Worm (Caenorhabditis elegans): ENCODE measurements around the gene vps-32.1.

DNA sequence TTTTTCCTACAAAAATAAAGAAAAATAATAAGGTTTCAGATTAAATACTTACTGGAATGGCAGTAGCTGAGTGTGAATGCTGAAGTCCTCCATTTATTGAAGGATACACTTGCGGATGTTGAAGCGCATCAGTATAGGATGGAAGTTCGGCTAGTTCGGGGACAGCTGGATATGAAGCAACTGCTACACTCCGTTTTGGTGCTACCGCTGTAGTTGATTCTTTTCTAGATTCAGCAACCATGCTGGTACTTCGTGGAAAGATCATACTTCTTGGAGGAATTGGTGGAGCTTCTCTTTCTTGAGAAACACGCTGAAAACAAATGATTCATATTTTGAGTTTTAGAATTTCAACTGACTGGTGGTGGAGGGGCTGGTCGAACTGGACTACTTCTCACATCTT, 19.1 kb downstream of the vps-32.1 start:
- TF ChIP-seq zip-5 (tag; optimal IDR thresholded peaks at IDR 0.05) (no peak), ets-4 (tag; optimal IDR thresholded peaks at IDR 0.05) (no peak), sdc-2 (tag; optimal IDR thresholded peaks at IDR 0.05) (no peak), pha-2 (tag; optimal IDR thresholded peaks at IDR 0.05) (no peak), pqm-1 (tag; optimal IDR thresholded peaks at IDR 0.05) (no peak), tbx-7 (tag; optimal IDR thresholded peaks at IDR 0.05) (no peak)

Data from whole organism, late embryonic.